Worm (Caenorhabditis elegans) whole organism, early embryonic: ENCODE results near the gene col-81.

ENCODE experiments used
- B0310.2 ChIP-seq: sonication (generic microtip); optimal IDR thresholded peaks from 2 replicates; lab custom pipeline; 2016; ENCODE audit warnings: mild to moderate bottlenecking, missing genetic modification characterization, missing compliant biosample characterization
- ama-1 ChIP-seq: fragments of 150-350 bp; optimal IDR thresholded peaks from 2 replicates; lab custom pipeline; 2014
- flt-1 ChIP-seq: fragments of 200-800 bp; sonication (Bioruptor generic); IDR thresholded peaks from 2 replicates; pipeline ENCODE4 v1.3.6; 2022; ENCODE audit warnings: missing genetic modification characterization, missing compliant biosample characterization
- hmbx-1 ChIP-seq: sonication (generic microtip); optimal IDR thresholded peaks from 2 replicates; lab custom pipeline; 2016; ENCODE audit warnings: mild to moderate bottlenecking, missing genetic modification characterization, missing compliant biosample characterization
- hmg-4 ChIP-seq: fragments of 200-800 bp; sonication (Bioruptor generic); optimal IDR thresholded peaks from 2 replicates; lab custom pipeline; 2018; ENCODE audit warnings: mild to moderate bottlenecking, missing genetic modification characterization, missing compliant biosample characterization
- pes-1 ChIP-seq: fragments of 200-800 bp; sonication (Bioruptor generic); IDR thresholded peaks from 2 replicates; pipeline ENCODE4 v1.3.6; 2022; ENCODE audit warnings: missing genetic modification reagents, missing genetic modification characterization, missing compliant biosample characterization
- scrt-1 ChIP-seq: fragments of 200-800 bp; sonication (Bioruptor generic); IDR thresholded peaks from 2 replicates; pipeline ENCODE4 v1.3.6; 2022; ENCODE audit warnings: missing genetic modification characterization, missing compliant biosample characterization
- sea-1 ChIP-seq: fragments of 200-800 bp; sonication (Bioruptor generic); conservative IDR thresholded peaks from 2 replicates; pipeline ENCODE4 v1.3.6; 2022; ENCODE audit warnings: missing genetic modification characterization, missing compliant biosample characterization
- tbx-37 ChIP-seq: fragments of 200-800 bp; sonication (Bioruptor generic); conservative IDR thresholded peaks from 2 replicates; pipeline ENCODE4 v1.3.6; 2022; ENCODE audit warnings: missing genetic modification reagents, missing genetic modification characterization, missing compliant biosample characterization
- tra-4 ChIP-seq: sonication (generic microtip); optimal IDR thresholded peaks from 2 replicates; lab custom pipeline; 2017; ENCODE audit warnings: missing genetic modification characterization, missing compliant biosample characterization

DNA sequence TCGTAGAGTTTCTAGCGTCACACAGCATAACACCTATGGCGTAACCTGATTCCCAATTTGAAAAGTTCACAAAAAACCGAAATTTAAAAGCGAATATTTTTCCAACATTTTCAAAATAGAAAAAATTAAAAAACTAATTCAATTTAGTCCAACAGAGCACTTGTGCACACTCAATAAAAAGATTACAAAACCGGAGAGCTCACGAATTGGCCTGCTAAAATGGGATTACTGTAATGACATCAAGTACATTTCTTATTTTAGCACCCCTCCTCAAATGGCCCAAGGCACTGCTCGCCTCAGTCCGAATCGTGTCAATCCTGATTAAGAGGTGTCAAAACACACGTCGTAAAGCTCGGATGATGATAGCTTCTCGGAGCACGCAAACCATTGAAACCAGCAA lies 19.2 kb upstream of the col-81 start:
- TF ChIP-seq hmbx-1 (no peak), ama-1 (lab: Kevin White, UChicago) (no peak), tbx-37 (GFP tag; lab: Robert Waterston, UW) (no peak), pes-1 (GFP tag; lab: Robert Waterston, UW) (no peak), hmg-4 (GFP tag; lab: Kevin White, UChicago) (no peak), scrt-1 (GFP tag; lab: Robert Waterston, UW) (no peak), tra-4 (tag; lab: Kevin White, UChicago) (no peak), B0310.2 (tag; lab: Kevin White, UChicago) (no peak), flt-1 (no peak), sea-1 (GFP tag; lab: Robert Waterston, UW) (no peak)
